ENCODE assay signal across 3 fruit fly cellular contexts in genomic region chr2L:15067832-15068231, dm6.
TF ChIP-seq lines count a peak whose summit lies in the region.

No protein-coding gene starts in this region.

TF ChIP-seq in whole organism, adult, 20 proteins besides CTCF, POLR2A, EP300 and RAD21 (continued from another document):
- peak; percentile 61 for TF ChIP-seq bab1 (GFP tag; optimal IDR thresholded peaks at IDR 0.05; lab: Kevin White, UChicago)

TF ChIP-seq in whole organism, embryonic, 481 proteins besides CTCF, POLR2A, EP300 and RAD21 (continued from another document and continues in another):
- TF ChIP-seq amos (GFP tag; IDR thresholded peaks at IDR 0.05; lab: Robert Waterston, UW; ENCODE audit: partially characterized antibody) (peak; percentile 85), CG6813 (GFP tag; optimal IDR thresholded peaks at IDR 0.05; lab: Kevin White, UChicago) (no peak), Bteb2 (GFP tag; optimal IDR thresholded peaks at IDR 0.05; lab: Kevin White, UChicago) (peak; percentile 6), CG8765 (GFP tag; IDR thresholded peaks at IDR 0.05; lab: Robert Waterston, UW) (no peak), E2f1 (GFP tag; IDR thresholded peaks at IDR 0.05; lab: Robert Waterston, UW) (peak; percentile 25; the same call in 1 of the 2 replicates), Dek (tag; optimal IDR thresholded peaks at IDR 0.05; lab: Kevin White, UChicago) (peak; percentile 38), exex (tag; optimal IDR thresholded peaks at IDR 0.05; lab: Kevin White, UChicago) (peak; percentile 33), Stat92E (GFP tag; optimal IDR thresholded peaks at IDR 0.05; lab: Kevin White, UChicago) (peak in 1 of 3 experiments; percentile 72), CG7271 (tag; optimal IDR thresholded peaks at IDR 0.05; lab: Kevin White, UChicago) (peak; percentile 45), toy (GFP tag; IDR thresholded peaks at IDR 0.05; lab: Robert Waterston, UW) (no peak), CG10654 (GFP tag; optimal IDR thresholded peaks at IDR 0.05; lab: Kevin White, UChicago) (peak; percentile 37), CG6765 (GFP tag; optimal IDR thresholded peaks at IDR 0.05; lab: Kevin White, UChicago) (no peak), sug (tag; optimal IDR thresholded peaks at IDR 0.05; lab: Kevin White, UChicago) (peak; percentile 90), dm (GFP tag; optimal IDR thresholded peaks at IDR 0.05; lab: Kevin White, UChicago) (peak; percentile 100), Adf1 (GFP tag; IDR thresholded peaks at IDR 0.05; lab: Robert Waterston, UW) (peak; percentile 79), ash1 (GFP tag; optimal IDR thresholded peaks at IDR 0.05; lab: Kevin White, UChicago) (peak; percentile 63), Aef1 (GFP tag; IDR thresholded peaks at IDR 0.05; lab: Robert Waterston, UW) (no peak), nerfin-2 (GFP tag; IDR thresholded peaks at IDR 0.05; lab: Robert Waterston, UW; ENCODE audit: partially characterized antibody) (0 out of 2 replicates have a peak, but pooled peaks have one; percentile 33), crol (GFP tag; IDR thresholded peaks at IDR 0.05; lab: Robert Waterston, UW) (no peak), org-1 (GFP tag; optimal IDR thresholded peaks at IDR 0.05; lab: Kevin White, UChicago) (no peak), Meics (GFP tag; optimal IDR thresholded peaks at IDR 0.05; lab: Kevin White, UChicago) (peak; percentile 8), unc-4 (GFP tag; IDR thresholded peaks at IDR 0.05; lab: Robert Waterston, UW; ENCODE audit: partially characterized antibody) (peak; percentile 77), CG15514 (GFP tag; optimal IDR thresholded peaks at IDR 0.05; lab: Kevin White, UChicago) (peak; percentile 87), Max (GFP tag; optimal IDR thresholded peaks at IDR 0.05; lab: Kevin White, UChicago) (peak; percentile 98), crp (GFP tag; optimal IDR thresholded peaks at IDR 0.05; lab: Kevin White, UChicago) (peak; percentile 9 to 84), lilli (GFP tag; optimal IDR thresholded peaks at IDR 0.05; lab: Kevin White, UChicago) (peak; percentile 36), NfI (GFP tag; optimal IDR thresholded peaks at IDR 0.05; lab: Kevin White, UChicago) (peak; percentile 47), Doc2 (GFP tag; IDR thresholded peaks at IDR 0.05; lab: Robert Waterston, UW) (no peak), CG9932 (GFP tag; IDR thresholded peaks at IDR 0.05; lab: Robert Waterston, UW) (peak; percentile 62), Dref (GFP tag; IDR thresholded peaks at IDR 0.05; lab: Robert Waterston, UW) (peak; percentile 50), slp2 (GFP tag; optimal IDR thresholded peaks at IDR 0.05; lab: Kevin White, UChicago) (no peak), Atf6 (GFP tag; IDR thresholded peaks at IDR 0.05; lab: Robert Waterston, UW) (0 out of 2 replicates have a peak, but pooled peaks have one; percentile 32), bab2 (GFP tag; optimal IDR thresholded peaks at IDR 0.05; lab: Kevin White, UChicago) (no peak), CG12155 (GFP tag; optimal IDR thresholded peaks at IDR 0.05; lab: Kevin White, UChicago) (peak; percentile 39), Hr78 (GFP tag; optimal IDR thresholded peaks at IDR 0.05; lab: Kevin White, UChicago) (no peak), Rfx (GFP tag; IDR thresholded peaks at IDR 0.05; lab: Robert Waterston, UW) (peak; percentile 75), Fer1 (GFP tag; optimal IDR thresholded peaks at IDR 0.05; lab: Kevin White, UChicago) (peak; percentile 76), sc (optimal IDR thresholded peaks at IDR 0.05; lab: Kevin White, UChicago) (no peak), sc (GFP tag; optimal IDR thresholded peaks at IDR 0.05; lab: Kevin White, UChicago) (no peak), zen2 (GFP tag; IDR thresholded peaks at IDR 0.05; lab: Robert Waterston, UW; ENCODE audit: partially characterized antibody) (no peak; the same call in 2 of the 3 replicates), Hmr (GFP tag; optimal IDR thresholded peaks at IDR 0.05; lab: Kevin White, UChicago) (peak; percentile 65), Taf1 (GFP tag; IDR thresholded peaks at IDR 0.05; lab: Robert Waterston, UW) (no peak), CG14667 (GFP tag; IDR thresholded peaks at IDR 0.05; lab: Robert Waterston, UW) (no peak), Camta (GFP tag; optimal IDR thresholded peaks at IDR 0.05; lab: Kevin White, UChicago) (peak; percentile 25), Dp (GFP tag; optimal IDR thresholded peaks at IDR 0.05; lab: Kevin White, UChicago) (peak; percentile 100), CG13123 (GFP tag; optimal IDR thresholded peaks at IDR 0.05; lab: Kevin White, UChicago) (no peak), Gug (GFP tag; IDR thresholded peaks at IDR 0.05; lab: Robert Waterston, UW) (peak; percentile 14; the same call in 1 of the 4 replicates), CG16863 (GFP tag; optimal IDR thresholded peaks at IDR 0.05; lab: Kevin White, UChicago) (no peak), ci (GFP tag; IDR thresholded peaks at IDR 0.05; lab: Robert Waterston, UW) (peak; percentile 72), Ravus (GFP tag; IDR thresholded peaks at IDR 0.05; lab: Robert Waterston, UW) (no peak), CG31441 (GFP tag; IDR thresholded peaks at IDR 0.05; lab: Robert Waterston, UW) (0 out of 2 replicates have a peak, but pooled peaks have one; percentile 26), Hr39 (optimal IDR thresholded peaks at IDR 0.05; lab: Kevin White, UChicago) (no peak), CG2889 (GFP tag; IDR thresholded peaks at IDR 0.05; lab: Robert Waterston, UW) (no peak), wdn (GFP tag; IDR thresholded peaks at IDR 0.05; lab: Robert Waterston, UW) (0 out of 2 replicates have a peak, but pooled peaks have one; percentile 17), row (GFP tag; IDR thresholded peaks at IDR 0.05; lab: Robert Waterston, UW) (peak; percentile 75), CG1024 (GFP tag; IDR thresholded peaks at IDR 0.05; lab: Robert Waterston, UW) (no peak), dan (GFP tag; IDR thresholded peaks at IDR 0.05; lab: Robert Waterston, UW) (no peak), Sry-β (GFP tag; optimal IDR thresholded peaks at IDR 0.05; lab: Kevin White, UChicago) (peak; percentile 9), BEAF-32 (GFP tag; optimal IDR thresholded peaks at IDR 0.05; lab: Kevin White, UChicago) (peak; percentile 91), zf30C (GFP tag; optimal IDR thresholded peaks at IDR 0.05; lab: Kevin White, UChicago) (peak; percentile 20), CG9609 (GFP tag; optimal IDR thresholded peaks at IDR 0.05; lab: Kevin White, UChicago) (no peak), wor (GFP tag; IDR thresholded peaks at IDR 0.05; lab: Robert Waterston, UW) (no peak), gfzf (GFP tag; optimal IDR thresholded peaks at IDR 0.05; lab: Kevin White, UChicago) (peak; percentile 53), kni (GFP tag; optimal IDR thresholded peaks at IDR 0.05; lab: Kevin White, UChicago) (peak; percentile 58), HmgD (GFP tag; optimal IDR thresholded peaks at IDR 0.05; lab: Kevin White, UChicago) (peak; percentile 86)

TF ChIP-seq in whole organism, prepupa, 60 proteins besides CTCF, POLR2A, EP300 and RAD21 (continued from another document):
- TF ChIP-seq fkh (GFP tag; optimal IDR thresholded peaks at IDR 0.05; lab: Kevin White, UChicago), result peak; percentile 74
- no peak for TF ChIP-seq net (GFP tag; optimal IDR thresholded peaks at IDR 0.05; lab: Kevin White, UChicago)
- TF ChIP-seq OdsH (GFP tag; optimal IDR thresholded peaks at IDR 0.05; lab: Kevin White, UChicago), result no peak
- peak; percentile 20 for TF ChIP-seq Eip75B (GFP tag; optimal IDR thresholded peaks at IDR 0.05; lab: Kevin White, UChicago)
- peak in 1 of 2 experiments; percentile 83 for TF ChIP-seq ss (GFP tag; optimal IDR thresholded peaks at IDR 0.05; lab: Kevin White, UChicago)
- peak; percentile 93 for TF ChIP-seq svp (GFP tag; lab: Kevin White, UChicago)
- TF ChIP-seq CG4318 (GFP tag; optimal IDR thresholded peaks at IDR 0.05; lab: Kevin White, UChicago), result no peak
- no peak for TF ChIP-seq esn (GFP tag; optimal IDR thresholded peaks at IDR 0.05; lab: Kevin White, UChicago)
- no peak for TF ChIP-seq pdm3 (GFP tag; optimal IDR thresholded peaks at IDR 0.05; lab: Kevin White, UChicago)
- no peak for TF ChIP-seq Sox102F (GFP tag; optimal IDR thresholded peaks at IDR 0.05; lab: Kevin White, UChicago)
- no peak for TF ChIP-seq Lpt (GFP tag; optimal IDR thresholded peaks at IDR 0.05; lab: Kevin White, UChicago)
- no peak for TF ChIP-seq CG8319 (GFP tag; optimal IDR thresholded peaks at IDR 0.05; lab: Kevin White, UChicago)
- TF ChIP-seq Met (GFP tag; optimal IDR thresholded peaks at IDR 0.05; lab: Kevin White, UChicago), result no peak
- no peak for TF ChIP-seq CG6276 (GFP tag; optimal IDR thresholded peaks at IDR 0.05; lab: Kevin White, UChicago)
